Fruit fly (Drosophila melanogaster) whole organism, embryonic: ENCODE measurements around the gene CG17744.

Experiments used
- Atf6 ChIP-seq: fragments of 200-800 bp; sonication (Bioruptor generic); IDR thresholded peaks from 2 replicates; pipeline ENCODE4 v1.3.6; 2022; ENCODE audit warnings: missing biosample characterization, missing genetic modification characterization
- Bgb ChIP-seq: fragments of 200-800 bp; sonication (Bioruptor generic); IDR thresholded peaks from 2 replicates; pipeline ENCODE4 v1.3.6; 2022; ENCODE audit warnings: missing biosample characterization, missing genetic modification characterization; ENCODE audit not compliant: partially characterized antibody
- CG10147 ChIP-seq: fragments of 200-800 bp; sonication (Bioruptor generic); optimal IDR thresholded peaks from 2 replicates; lab custom pipeline; 2019; ENCODE audit warnings: missing biosample characterization, mild to moderate bottlenecking, missing genetic modification characterization, moderate library complexity
- CG10274 ChIP-seq: fragments of 200-800 bp; sonication (Bioruptor generic); optimal IDR thresholded peaks from 3 replicates; lab custom pipeline; 2017; ENCODE audit warnings: missing biosample characterization, mild to moderate bottlenecking, missing genetic modification characterization
- CG11085 ChIP-seq: fragments of 200-800 bp; sonication (Bioruptor generic); IDR thresholded peaks from 2 replicates; pipeline ENCODE4 v1.3.6; 2022; ENCODE audit warnings: missing biosample characterization, missing genetic modification characterization
- CG11504 ChIP-seq: fragments of 200-800 bp; sonication (Bioruptor generic); optimal IDR thresholded peaks from 3 replicates; lab custom pipeline; 2019; ENCODE audit warnings: missing biosample characterization, mild to moderate bottlenecking, missing genetic modification characterization, moderate library complexity
- CG12071 ChIP-seq: fragments of 200-800 bp; sonication (Bioruptor generic); optimal IDR thresholded peaks from 3 replicates; lab custom pipeline; 2018; ENCODE audit warnings: missing biosample characterization, mild to moderate bottlenecking, missing genetic modification characterization
- CG12769 ChIP-seq: fragments of 200-800 bp; sonication (Bioruptor generic); optimal IDR thresholded peaks from 2 replicates; lab custom pipeline; 2019; ENCODE audit warnings: missing biosample characterization, mild to moderate bottlenecking, missing genetic modification characterization, moderate library complexity
- CG13123 ChIP-seq: fragments of 200-800 bp; sonication (Bioruptor generic); optimal IDR thresholded peaks from 2 replicates; lab custom pipeline; 2016; ENCODE audit warnings: missing biosample characterization, missing genetic modification characterization
- CG14441 ChIP-seq: fragments of 200-800 bp; sonication (Bioruptor generic); IDR thresholded peaks from 2 replicates; pipeline ENCODE4 v1.3.6; 2022; ENCODE audit warnings: missing biosample characterization, missing genetic modification characterization
- CG15269 ChIP-seq: fragments of 200-800 bp; sonication (Bioruptor generic); optimal IDR thresholded peaks from 2 replicates; lab custom pipeline; 2018; ENCODE audit warnings: missing biosample characterization, mild to moderate bottlenecking, missing genetic modification characterization, moderate library complexity
- CG1529 ChIP-seq: fragments of 200-800 bp; sonication (Bioruptor generic); optimal IDR thresholded peaks from 3 replicates; lab custom pipeline; 2018; ENCODE audit warnings: missing biosample characterization, missing genetic modification characterization
- CG17328 ChIP-seq: fragments of 200-800 bp; sonication (Bioruptor generic); IDR thresholded peaks from 2 replicates; pipeline ENCODE4 v1.3.6; 2022; ENCODE audit warnings: missing biosample characterization, missing genetic modification characterization
- CG18599 ChIP-seq: fragments of 200-800 bp; sonication (Bioruptor generic); optimal IDR thresholded peaks from 3 replicates; lab custom pipeline; 2017; ENCODE audit warnings: missing biosample characterization, missing genetic modification characterization, mild to moderate bottlenecking, moderate library complexity, missing genetic modification reagents
- CG2889 ChIP-seq: fragments of 200-800 bp; sonication (Bioruptor generic); IDR thresholded peaks from 3 replicates; pipeline ENCODE4 v1.3.6; 2022; ENCODE audit warnings: missing biosample characterization, missing genetic modification characterization
- CG32532 ChIP-seq: fragments of 200-800 bp; sonication (Bioruptor generic); IDR thresholded peaks from 2 replicates; pipeline ENCODE4 v1.3.6; 2022; ENCODE audit warnings: missing biosample characterization, missing genetic modification characterization
- CG4360 ChIP-seq: fragments of 200-800 bp; sonication (Bioruptor generic); IDR thresholded peaks from 2 replicates; pipeline ENCODE4 v1.3.6; 2022; ENCODE audit warnings: missing biosample characterization, missing genetic modification characterization
- CG6689 ChIP-seq: fragments of 200-800 bp; sonication (Bioruptor generic); IDR thresholded peaks from 2 replicates; pipeline ENCODE4 v1.3.6; 2022; ENCODE audit warnings: missing biosample characterization, missing genetic modification characterization
- CG6765 ChIP-seq: fragments of 200-800 bp; sonication (Bioruptor generic); optimal IDR thresholded peaks from 3 replicates; lab custom pipeline; 2017; ENCODE audit warnings: missing biosample characterization, mild to moderate bottlenecking, missing genetic modification characterization
- CG6791 ChIP-seq: fragments of 200-800 bp; sonication (Bioruptor generic); IDR thresholded peaks from 3 replicates; pipeline ENCODE4 v1.3.6; 2022; ENCODE audit warnings: missing biosample characterization, missing genetic modification characterization; ENCODE audit not compliant: partially characterized antibody
- CG7928 ChIP-seq: fragments of 200-800 bp; sonication (Bioruptor generic); optimal IDR thresholded peaks from 2 replicates; lab custom pipeline; 2017; ENCODE audit warnings: missing biosample characterization, mild to moderate bottlenecking, missing genetic modification characterization
- CG7987 ChIP-seq: fragments of 200-800 bp; sonication (Bioruptor generic); optimal IDR thresholded peaks from 2 replicates; lab custom pipeline; 2018; ENCODE audit warnings: missing biosample characterization, mild to moderate bottlenecking, missing genetic modification characterization, moderate library complexity
- CG8290 ChIP-seq, 3 experiments: fragments of 200-800 bp; sonication (Bioruptor generic); optimal IDR thresholded peaks; 2 replicates each; lab custom pipeline; 2016 to 2019; ENCODE audit warnings: missing biosample characterization in 3 of 3, missing genetic modification characterization in 3 of 3, mild to moderate bottlenecking in 2 of 3, moderate library complexity in 1 of 3
- CrebB ChIP-seq: fragments of 200-800 bp; sonication (Bioruptor generic); optimal IDR thresholded peaks from 3 replicates; lab custom pipeline; 2018; ENCODE audit warnings: missing biosample characterization, mild to moderate bottlenecking, missing genetic modification characterization
- D ChIP-seq, 2 experiments: fragments of 200-800 bp in 1 of 2; fragments of >200 bp in 1 of 2; sonication (Bioruptor generic) in 1 of 2; optimal IDR thresholded peaks; 2 replicates in 1 of 2; 3 replicates in 1 of 2; lab custom pipeline; 2017; ENCODE audit warnings: mild to moderate bottlenecking in 1 of 2, missing biosample characterization in 1 of 2, missing genetic modification characterization in 1 of 2, missing genetic modification reagents in 1 of 2
- Dip2 ChIP-seq: fragments of 200-800 bp; sonication (Bioruptor generic); IDR thresholded peaks from 2 replicates; pipeline ENCODE4 v1.3.6; 2022; ENCODE audit warnings: missing biosample characterization, missing genetic modification characterization
- Lpt ChIP-seq: fragments of >200 bp; optimal IDR thresholded peaks from 2 replicates; lab custom pipeline; 2018; ENCODE audit warnings: missing biosample characterization, missing genetic modification characterization
- Med ChIP-seq: fragments of 200-800 bp; sonication (Bioruptor generic); peaks from one replicate; lab custom pipeline; 2016; ENCODE audit warnings: missing biosample characterization, missing genetic modification characterization, mild to moderate bottlenecking, inconsistent platforms, moderate library complexity
- NFAT ChIP-seq: fragments of 200-800 bp; sonication (Bioruptor generic); IDR thresholded peaks from 2 replicates; pipeline ENCODE4 v1.3.6; 2022; ENCODE audit warnings: missing biosample characterization, missing genetic modification characterization
- Oaz ChIP-seq: fragments of 200-800 bp; sonication (Bioruptor generic); IDR thresholded peaks from 2 replicates; pipeline ENCODE4 v1.3.6; 2022; ENCODE audit warnings: missing biosample characterization, missing genetic modification characterization
- Xbp1 ChIP-seq: fragments of 200-800 bp; sonication (Bioruptor generic); optimal IDR thresholded peaks from 3 replicates; lab custom pipeline; 2016; ENCODE audit warnings: missing biosample characterization, mild to moderate bottlenecking, missing genetic modification characterization
- bowl ChIP-seq: fragments of 200-800 bp; sonication (Bioruptor generic); IDR thresholded peaks from 2 replicates; pipeline ENCODE4 v1.3.6; 2022; ENCODE audit warnings: missing biosample characterization, missing genetic modification characterization
- chinmo ChIP-seq: fragments of 200-800 bp; sonication (Bioruptor generic); IDR thresholded peaks from 4 replicates; pipeline ENCODE4 v1.3.6; 2022; ENCODE audit warnings: missing biosample characterization, missing genetic modification characterization; ENCODE audit not compliant: partially characterized antibody
- ci ChIP-seq: fragments of 200-800 bp; sonication (Bioruptor generic); IDR thresholded peaks from 3 replicates; pipeline ENCODE4 v1.3.6; 2022; ENCODE audit warnings: missing biosample characterization, missing genetic modification characterization
- crol ChIP-seq: fragments of 200-800 bp; sonication (Bioruptor generic); IDR thresholded peaks from 2 replicates; pipeline ENCODE4 v1.3.6; 2022; ENCODE audit warnings: missing biosample characterization, missing genetic modification characterization
- emc ChIP-seq: fragments of 200-800 bp; sonication (Bioruptor generic); optimal IDR thresholded peaks from 2 replicates; lab custom pipeline; 2016; ENCODE audit warnings: missing biosample characterization, missing genetic modification characterization
- fd64A ChIP-seq: fragments of 200-800 bp; sonication (Bioruptor generic); optimal IDR thresholded peaks from 3 replicates; lab custom pipeline; 2018; ENCODE audit warnings: missing biosample characterization, mild to moderate bottlenecking, missing genetic modification characterization
- gem ChIP-seq: fragments of 200-800 bp; sonication (Bioruptor generic); optimal IDR thresholded peaks from 2 replicates; lab custom pipeline; 2019; ENCODE audit warnings: missing biosample characterization, mild to moderate bottlenecking, missing genetic modification characterization, moderate library complexity
- hkb ChIP-seq, 2 experiments: fragments of 200-800 bp in 1 of 2; fragments of >200 bp in 1 of 2; sonication (Bioruptor generic) in 1 of 2; IDR thresholded peaks in 1 of 2; optimal IDR thresholded peaks in 1 of 2; 2 replicates each; pipeline versions ENCODE4 v1.3.6 to Lab custom; 2017 to 2022; ENCODE audit warnings: missing biosample characterization in 1 of 2, missing genetic modification characterization in 1 of 2
- ken ChIP-seq: fragments of 200-800 bp; sonication (Bioruptor generic); IDR thresholded peaks from 3 replicates; pipeline ENCODE4 v1.3.6; 2022; ENCODE audit warnings: missing biosample characterization, missing genetic modification characterization
- klu ChIP-seq: fragments of 200-800 bp; sonication (Bioruptor generic); IDR thresholded peaks from 2 replicates; pipeline ENCODE4 v1.3.6; 2022; ENCODE audit warnings: missing biosample characterization, missing genetic modification characterization
- lilli ChIP-seq: fragments of 200-800 bp; sonication (Bioruptor generic); optimal IDR thresholded peaks from 3 replicates; lab custom pipeline; 2016; ENCODE audit warnings: missing biosample characterization, missing genetic modification characterization
- nerfin-2 ChIP-seq: fragments of 200-800 bp; sonication (Bioruptor generic); IDR thresholded peaks from 2 replicates; pipeline ENCODE4 v1.3.6; 2022; ENCODE audit warnings: missing biosample characterization, missing genetic modification characterization; ENCODE audit not compliant: partially characterized antibody
- org-1 ChIP-seq: fragments of 200-800 bp; sonication (Bioruptor generic); optimal IDR thresholded peaks from 2 replicates; lab custom pipeline; 2017; ENCODE audit warnings: missing biosample characterization, missing genetic modification characterization
- ro ChIP-seq: fragments of 200-800 bp; sonication (Bioruptor generic); IDR thresholded peaks from 2 replicates; pipeline ENCODE4 v1.3.6; 2022; ENCODE audit warnings: missing biosample characterization, missing genetic modification characterization
- slbo ChIP-seq: fragments of 200-800 bp; sonication (Bioruptor generic); IDR thresholded peaks from 2 replicates; pipeline ENCODE4 v1.3.6; 2022; ENCODE audit warnings: missing biosample characterization, missing genetic modification characterization
- so ChIP-seq: fragments of 200-800 bp; sonication (Bioruptor generic); IDR thresholded peaks from 3 replicates; pipeline ENCODE4 v1.3.6; 2022; ENCODE audit warnings: missing biosample characterization, missing genetic modification characterization
- sob ChIP-seq: fragments of 200-800 bp; sonication (Bioruptor generic); IDR thresholded peaks from 2 replicates; pipeline ENCODE4 v1.3.6; 2022; ENCODE audit warnings: missing biosample characterization, missing genetic modification characterization
- ssp ChIP-seq: fragments of 200-800 bp; sonication (Bioruptor generic); IDR thresholded peaks from 2 replicates; pipeline ENCODE4 v1.3.6; 2022; ENCODE audit warnings: missing biosample characterization, missing genetic modification characterization

CG17744 gene

dm6 chr3L:6998692-6999091, 27.9 kb downstream of the CG17744 start, which contains the start of gene Mp (continued):
- TF ChIP-seq CG17328 (GFP tag; lab: Robert Waterston, UW) (no peak), CG2889 (no peak), CG6689 (no peak), Oaz (GFP tag; lab: Robert Waterston, UW) (no peak), CG10147 (GFP tag; lab: Kevin White, UChicago) (no peak), NFAT (GFP tag; lab: Robert Waterston, UW) (no peak), bowl (GFP tag; lab: Robert Waterston, UW) (0 out of 2 replicates have a peak, but pooled peaks have one; percentile 12), CG12769 (no peak), Dip2 (GFP tag; lab: Robert Waterston, UW) (no peak), CG11504 (tag; lab: Kevin White, UChicago) (no peak), Xbp1 (GFP tag; lab: Kevin White, UChicago) (no peak), CrebB (no peak), Atf6 (peak; percentile 32; the same call in 1 of the 2 replicates), nerfin-2 (GFP tag; lab: Robert Waterston, UW) (0 out of 2 replicates have a peak, but pooled peaks have one; percentile 26), CG13123 (GFP tag; lab: Kevin White, UChicago) (no peak), chinmo (GFP tag; lab: Robert Waterston, UW) (peak; percentile 65; the same call in 1 of the 4 replicates), lilli (GFP tag; lab: Kevin White, UChicago) (no peak), CG7928 (GFP tag; lab: Kevin White, UChicago) (no peak), CG6765 (GFP tag; lab: Kevin White, UChicago) (no peak), so (no peak), CG15269 (tag; lab: Kevin White, UChicago) (peak; percentile 16), CG8290 (GFP tag; optimal IDR thresholded peaks at IDR 0.05; lab: Kevin White, UChicago) (no peak), CG8290 (tag; optimal IDR thresholded peaks at IDR 0.05; lab: Kevin White, UChicago) (peak in 1 of 2 experiments; percentile 46), CG1529 (no peak), ken (GFP tag; lab: Robert Waterston, UW) (0 out of 3 replicates have a peak, but pooled peaks have one; percentile 10), ssp (GFP tag; lab: Robert Waterston, UW) (0 out of 2 replicates have a peak, but pooled peaks have one; percentile 6), CG10274 (peak; percentile 47), D (optimal IDR thresholded peaks at IDR 0.05; lab: Kevin White, UChicago) (no peak), D (GFP tag; optimal IDR thresholded peaks at IDR 0.05; lab: Kevin White, UChicago) (no peak), slbo (peak; percentile 57), ci (0 out of 3 replicates have a peak, but pooled peaks have one; percentile 47), ro (GFP tag; lab: Robert Waterston, UW) (no peak), gem (peak; percentile 9), emc (GFP tag; lab: Kevin White, UChicago) (no peak), klu (no peak), CG6791 (GFP tag; lab: Robert Waterston, UW) (no peak), Lpt (GFP tag; lab: Kevin White, UChicago) (no peak), CG14441 (GFP tag; lab: Robert Waterston, UW) (0 out of 2 replicates have a peak, but pooled peaks have one; percentile 31), sob (GFP tag; lab: Robert Waterston, UW) (peak; percentile 32; the same call in 1 of the 2 replicates), CG18599 (GFP tag; lab: Kevin White, UChicago) (no peak), CG11085 (GFP tag; lab: Robert Waterston, UW) (no peak), CG32532 (peak; percentile 37; the same call in 1 of the 2 replicates), Bgb (peak; percentile 46; the same call in 1 of the 2 replicates), CG4360 (GFP tag; lab: Robert Waterston, UW) (no peak), crol (GFP tag; lab: Robert Waterston, UW) (no peak), Med (GFP tag; lab: Kevin White, UChicago) (peak; percentile 79), org-1 (GFP tag; lab: Kevin White, UChicago) (no peak), fd64A (GFP tag; lab: Kevin White, UChicago) (no peak), CG12071 (peak; percentile 45), CG7987 (GFP tag; lab: Kevin White, UChicago) (peak; percentile 18), hkb (optimal IDR thresholded peaks at IDR 0.05; lab: Kevin White, UChicago) (no peak), hkb (GFP tag; IDR thresholded peaks at IDR 0.05; lab: Robert Waterston, UW) (0 out of 2 replicates have a peak, but pooled peaks have one; percentile 38)
